Worm (Caenorhabditis elegans): ENCODE results near the gene lgc-15.
A peak's percentile ranks its signal among the peaks of the same experiment; 100 is the strongest.

Gene lgc-15

ce11 chrX:12114024-12114423, at the start of gene lgc-15:
TSS of gene lgc-15 (plus strand) at chrX:12114324.
- TF ChIP-seq nhr-232 (tag; optimal IDR thresholded peaks at IDR 0.05) (no peak), ceh-45 (GFP tag; IDR thresholded peaks at IDR 0.05) (no peak), eyg-1 (tag; optimal IDR thresholded peaks at IDR 0.05) (no peak), lim-6 (tag; optimal IDR thresholded peaks at IDR 0.05) (no peak), odd-2 (tag; optimal IDR thresholded peaks at IDR 0.05) (no peak), ceh-31 (tag; optimal IDR thresholded peaks at IDR 0.05) (no peak), unc-55 (GFP tag; optimal IDR thresholded peaks at IDR 0.05) (no peak), ceh-22 (tag; optimal IDR thresholded peaks at IDR 0.05) (no peak), pros-1 (tag; optimal IDR thresholded peaks at IDR 0.05) (no peak), hlh-8 (tag; optimal IDR thresholded peaks at IDR 0.05) (no peak), che-1 (tag; optimal IDR thresholded peaks at IDR 0.05) (no peak), sox-2 (GFP tag; IDR thresholded peaks at IDR 0.05) (no peak), ama-1 (optimal IDR thresholded peaks at IDR 0.05) (no peak), ttx-3 (tag; optimal IDR thresholded peaks at IDR 0.05) (no peak), ceh-24 (tag; optimal IDR thresholded peaks at IDR 0.05) (no peak)

ce11 chrX:12064908-12065307, 49.2 kb upstream of the lgc-15 start, which contains the start of gene lgc-23:
TSS of gene lgc-23 (plus strand) at chrX:12065208.
- TF ChIP-seq dve-1 (tag; optimal IDR thresholded peaks at IDR 0.05) = no peak
- no peak for TF ChIP-seq pqm-1 (tag; optimal IDR thresholded peaks at IDR 0.05)
- TF ChIP-seq pros-1 (tag; optimal IDR thresholded peaks at IDR 0.05) = no peak
- no peak for TF ChIP-seq sox-2 (GFP tag; IDR thresholded peaks at IDR 0.05)

DNA sequence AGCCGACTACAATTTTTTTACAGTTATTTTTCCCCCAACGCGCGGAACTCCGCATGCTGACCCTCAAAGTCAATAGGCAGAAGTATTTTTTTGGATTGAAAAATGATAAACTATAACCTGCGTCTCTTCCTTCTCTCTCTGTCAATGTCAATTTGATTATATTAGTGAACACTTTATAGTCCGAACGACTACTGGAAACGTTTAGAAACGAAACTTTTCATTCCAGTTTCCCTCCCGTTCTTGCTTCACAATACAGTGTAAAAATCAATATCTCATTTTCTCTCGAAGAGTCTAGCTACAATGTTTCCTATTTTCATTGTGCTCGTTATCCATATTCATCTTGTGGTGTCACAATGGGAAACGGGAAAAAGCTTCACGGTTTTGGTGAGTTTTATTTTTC, 45.9 kb upstream of the lgc-15 start, which contains the start of gene lgc-24:
Gene lgc-24, plus strand, starts transcription at position 301 of the 400 bp plus-strand sequence.
- TF ChIP-seq hlh-15 (tag; optimal IDR thresholded peaks at IDR 0.05) (no peak), npax-4 (tag; optimal IDR thresholded peaks at IDR 0.05) (no peak), hlh-6 (tag; optimal IDR thresholded peaks at IDR 0.05) (no peak), lin-11 (tag; optimal IDR thresholded peaks at IDR 0.05) (no peak), sox-2 (GFP tag; IDR thresholded peaks at IDR 0.05) (no peak), ceh-19 (GFP tag; optimal IDR thresholded peaks at IDR 0.05) (no peak), elt-2 (tag; optimal IDR thresholded peaks at IDR 0.05) (no peak), ceh-48 (tag; optimal IDR thresholded peaks at IDR 0.05) (no peak), ceh-18 (tag; optimal IDR thresholded peaks at IDR 0.05) (no peak), ceh-14 (tag; optimal IDR thresholded peaks at IDR 0.05) (no peak), syd-9 (tag; optimal IDR thresholded peaks at IDR 0.05) (no peak), ttx-3 (tag; optimal IDR thresholded peaks at IDR 0.05) (no peak)

ce11 chrX:12073764-12074163, 40.4 kb upstream of the lgc-15 start, which contains the start of gene tmem-145:
TSS of gene tmem-145 (minus strand) at chrX:12073864.
- no peak for TF ChIP-seq gmeb-2 (tag; optimal IDR thresholded peaks at IDR 0.05)
- TF ChIP-seq rnt-1 (tag; optimal IDR thresholded peaks at IDR 0.05) = no peak
- TF ChIP-seq pros-1 (tag; optimal IDR thresholded peaks at IDR 0.05) = no peak
- TF ChIP-seq ceh-22 (tag; optimal IDR thresholded peaks at IDR 0.05) = no peak
- TF ChIP-seq pqm-1 (tag; optimal IDR thresholded peaks at IDR 0.05) = no peak
- no peak for TF ChIP-seq fax-1 (tag; optimal IDR thresholded peaks at IDR 0.05)

DNA sequence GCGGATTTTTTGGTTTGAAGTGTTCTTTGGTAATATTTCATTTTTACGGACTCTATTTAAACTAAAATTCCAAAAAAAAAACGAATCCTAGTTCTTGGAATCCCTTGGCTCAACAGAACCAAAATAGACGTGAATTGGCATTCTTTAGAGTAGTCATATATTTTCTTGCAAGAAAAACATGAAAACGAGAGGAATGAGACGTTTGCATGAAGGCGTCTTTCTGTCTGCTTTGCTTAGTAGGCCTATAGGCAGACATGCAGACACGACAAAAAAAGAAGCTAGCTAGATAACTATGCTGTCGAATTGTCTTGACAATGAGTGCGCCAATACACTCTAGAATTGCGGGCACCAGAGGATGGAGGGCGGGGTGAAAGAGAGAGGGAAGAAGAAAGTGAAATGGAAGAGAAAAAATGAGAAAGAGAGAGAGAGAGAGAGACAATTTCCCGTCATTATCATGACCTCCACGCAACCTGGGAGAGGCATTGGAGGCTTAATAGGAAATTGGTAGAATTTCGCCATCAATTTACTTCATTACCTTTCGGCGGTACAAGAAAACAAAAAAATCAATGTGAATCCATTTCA, 33.5 kb upstream of the lgc-15 start:
- TF ChIP-seq ets-4 (tag; optimal IDR thresholded peaks at IDR 0.05) (no peak), unc-3 (GFP tag; conservative IDR thresholded peaks at IDR 0.05) (no peak), unc-3 (tag; optimal IDR thresholded peaks at IDR 0.05) (no peak), ceh-19 (GFP tag; optimal IDR thresholded peaks at IDR 0.05) (no peak), ceh-31 (tag; optimal IDR thresholded peaks at IDR 0.05) (peak; percentile 40), nfya-1 (tag; optimal IDR thresholded peaks at IDR 0.05) (peak; percentile 3)
